Worm (Caenorhabditis elegans) whole organism, L1 larva: ENCODE results near the gene C01G10.6.

Experiments
- C16A3.4 ChIP-seq: fragments of 150-350 bp; optimal IDR thresholded peaks from 2 replicates; lab custom pipeline; 2014; ENCODE audit warnings: missing biosample characterization, missing genetic modification characterization
- elt-3 ChIP-seq, 6 experiments: fragments of 150-350 bp in 1 of 6; sonication (generic microtip); optimal IDR thresholded peaks; 2 replicates each; lab custom pipeline; 2017 to 2018; ENCODE audit warnings: missing biosample characterization in 6 of 6, missing genetic modification characterization in 6 of 6, inconsistent platforms in 1 of 6
- fkh-8 ChIP-seq: sonication (generic microtip); optimal IDR thresholded peaks from 2 replicates; lab custom pipeline; 2016; ENCODE audit warnings: mild to moderate bottlenecking, missing genetic modification characterization, missing compliant biosample characterization
- hpl-2 ChIP-seq: fragments of 150-350 bp; optimal IDR thresholded peaks from 2 replicates; lab custom pipeline; 2014; ENCODE audit warnings: missing biosample characterization, missing genetic modification reagents, missing genetic modification characterization
- lsy-2 ChIP-seq, 2 experiments: fragments of 150-350 bp; optimal IDR thresholded peaks; 2 replicates each; lab custom pipeline; 2014; ENCODE audit warnings: missing biosample characterization in 2 of 2, missing genetic modification characterization in 2 of 2
- nhr-77 ChIP-seq: fragments of 150-350 bp; optimal IDR thresholded peaks from 2 replicates; lab custom pipeline; 2014; ENCODE audit warnings: missing biosample characterization, missing genetic modification characterization
- ztf-4 ChIP-seq: fragments of 150-350 bp; optimal IDR thresholded peaks from 2 replicates; lab custom pipeline; 2014; ENCODE audit warnings: missing biosample characterization, missing genetic modification characterization

DNA sequence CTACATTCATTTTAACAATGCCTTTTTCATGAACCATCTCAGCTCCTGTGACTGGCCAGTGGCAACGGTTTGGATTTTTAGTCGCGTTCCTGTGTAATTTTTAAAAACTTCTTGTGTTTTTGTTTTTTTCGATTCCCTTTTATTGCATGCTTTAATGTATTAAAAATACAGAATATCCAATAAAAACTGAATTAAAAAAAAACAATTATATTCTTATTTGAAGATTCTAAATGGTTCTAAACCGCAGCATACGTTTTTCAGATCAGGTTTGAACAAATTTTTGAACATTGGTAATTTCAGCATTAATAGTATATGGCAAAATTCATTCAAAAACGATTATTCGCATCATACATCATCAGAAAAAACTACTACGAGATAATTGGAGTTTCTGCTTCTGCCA is 19.1 kb upstream of the C01G10.6 start, which contains the start of gene dnj-3:
- no peak for TF ChIP-seq fkh-8 (tag; lab: Kevin White, UChicago)
- TF ChIP-seq C16A3.4 (tag; lab: Kevin White, UChicago), result no peak
- no peak for TF ChIP-seq ztf-4 (tag; lab: Kevin White, UChicago)
- no peak for TF ChIP-seq lsy-2 (tag; optimal IDR thresholded peaks at IDR 0.05; lab: Kevin White, UChicago)
- TF ChIP-seq hpl-2 (GFP tag; lab: Kevin White, UChicago), result no peak
- TF ChIP-seq nhr-77 (tag; lab: Kevin White, UChicago), result no peak
- TF ChIP-seq elt-3 (tag; optimal IDR thresholded peaks at IDR 0.05; lab: Kevin White, UChicago), result no peak
